Fruit fly (Drosophila melanogaster): Measurements from ENCODE around the gene Grp170.

Gene Grp170

DNA sequence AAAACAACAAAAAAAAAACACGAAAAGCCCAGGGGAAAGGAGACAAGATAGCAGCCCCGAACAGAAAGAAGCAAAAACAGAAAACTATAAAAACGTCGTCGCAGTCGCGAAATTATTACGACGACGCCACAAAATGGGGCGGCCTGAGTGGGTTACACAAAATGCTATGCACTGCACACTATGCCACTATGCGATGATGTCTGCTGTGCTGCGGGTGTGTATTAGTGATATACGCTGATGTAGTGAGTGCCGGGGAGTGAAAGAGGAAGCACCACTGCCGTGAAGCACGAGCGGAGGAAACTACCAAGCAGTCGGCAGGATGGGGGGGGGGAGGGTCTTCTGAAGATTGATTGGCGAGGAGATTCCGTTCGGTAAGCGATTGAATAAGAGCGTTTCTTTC lies 12.1 kb upstream of the Grp170 start (continued):
- TF ChIP-seq CG6654 (GFP tag; optimal IDR thresholded peaks at IDR 0.05): no peak
- TF ChIP-seq Kr (GFP tag; optimal IDR thresholded peaks at IDR 0.05): no peak
- TF ChIP-seq CG3726 (GFP tag; IDR thresholded peaks at IDR 0.05): no peak

DNA sequence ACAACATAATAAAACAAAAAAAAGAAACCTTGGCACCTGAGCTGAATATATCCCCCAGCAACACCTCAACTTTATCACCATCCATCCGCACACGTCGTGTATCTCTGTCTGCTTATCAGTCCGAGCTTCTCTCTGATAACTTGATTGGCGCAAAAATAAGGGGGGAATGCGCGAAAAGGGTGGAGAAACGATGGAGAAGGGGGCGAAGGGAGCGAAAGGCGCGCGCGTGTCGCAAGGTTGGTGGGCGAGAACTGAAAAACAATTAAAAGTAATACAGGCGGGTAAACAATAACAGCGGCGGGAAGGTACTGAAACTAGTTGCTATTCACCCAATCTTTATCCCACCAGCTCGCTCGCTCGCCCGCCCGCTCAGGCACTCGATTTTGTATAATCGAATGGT lies 11.4 kb upstream of the Grp170 start:
- TF ChIP-seq sd (tag; optimal IDR thresholded peaks at IDR 0.05) (peak; percentile 18), CG6813 (GFP tag; optimal IDR thresholded peaks at IDR 0.05) (no peak), ftz-f1 (GFP tag; optimal IDR thresholded peaks at IDR 0.05) (peak; percentile 70), CG34376 (GFP tag; optimal IDR thresholded peaks at IDR 0.05) (peak; percentile 45), jumu (GFP tag; optimal IDR thresholded peaks at IDR 0.05) (no peak), maf-S (GFP tag; optimal IDR thresholded peaks at IDR 0.05) (no peak), Mrtf (GFP tag; IDR thresholded peaks at IDR 0.05) (no peak), lab (GFP tag; optimal IDR thresholded peaks at IDR 0.05) (no peak), CG8359 (GFP tag; optimal IDR thresholded peaks at IDR 0.05; ENCODE audit: borderline replicate concordance) (no peak), exex (tag; optimal IDR thresholded peaks at IDR 0.05) (peak; percentile 90), CG8290 (GFP tag; optimal IDR thresholded peaks at IDR 0.05) (no peak), CG8290 (tag; optimal IDR thresholded peaks at IDR 0.05) (peak in 1 of 2 experiments; percentile 10), caup (GFP tag; optimal IDR thresholded peaks at IDR 0.05; ENCODE audit: severe bottlenecking) (peak; percentile 22), so (GFP tag; IDR thresholded peaks at IDR 0.05) (no peak), corto (GFP tag; optimal IDR thresholded peaks at IDR 0.05) (no peak), nau (GFP tag; optimal IDR thresholded peaks at IDR 0.05) (no peak), sug (tag; optimal IDR thresholded peaks at IDR 0.05) (peak; percentile 82), sim (GFP tag; IDR thresholded peaks at IDR 0.05) (no peak), grn (GFP tag; optimal IDR thresholded peaks at IDR 0.05) (peak; percentile 38), cwo (GFP tag; optimal IDR thresholded peaks at IDR 0.05) (peak; percentile 59), mirr (GFP tag; optimal IDR thresholded peaks at IDR 0.05) (peak; percentile 62), CG31388 (GFP tag; optimal IDR thresholded peaks at IDR 0.05) (no peak), cato (GFP tag; optimal IDR thresholded peaks at IDR 0.05; ENCODE audit: borderline replicate concordance) (no peak), CTCF (GFP tag; optimal IDR thresholded peaks at IDR 0.05) (no peak), CG9817 (tag; optimal IDR thresholded peaks at IDR 0.05) (no peak), CG1832 (GFP tag; optimal IDR thresholded peaks at IDR 0.05) (no peak), eve (GFP tag; optimal IDR thresholded peaks at IDR 0.05) (no peak), CG17328 (GFP tag; IDR thresholded peaks at IDR 0.05) (no peak), mld (GFP tag; IDR thresholded peaks at IDR 0.05; ENCODE audit: partially characterized antibody) (no peak), Dfd (GFP tag; optimal IDR thresholded peaks at IDR 0.05) (no peak), CG9932 (GFP tag; IDR thresholded peaks at IDR 0.05) (0 out of 2 replicates have a peak, but pooled peaks have one; percentile 14), Hey (tag; optimal IDR thresholded peaks at IDR 0.05) (peak; percentile 98), CG12155 (GFP tag; optimal IDR thresholded peaks at IDR 0.05) (no peak), Med (GFP tag) (peak; percentile 61), CG18599 (GFP tag; optimal IDR thresholded peaks at IDR 0.05) (peak; percentile 26), CG12659 (GFP tag; optimal IDR thresholded peaks at IDR 0.05) (no peak), crol (GFP tag; IDR thresholded peaks at IDR 0.05) (peak; percentile 83), GATAe (GFP tag; conservative IDR thresholded peaks at IDR 0.05) (peak; percentile 85), ab (GFP tag; optimal IDR thresholded peaks at IDR 0.05) (no peak), Atf6 (GFP tag; IDR thresholded peaks at IDR 0.05) (no peak), D19A (tag; optimal IDR thresholded peaks at IDR 0.05) (no peak), CG10543 (GFP tag; optimal IDR thresholded peaks at IDR 0.05) (peak; percentile 28), seq (GFP tag; IDR thresholded peaks at IDR 0.05) (no peak), Nf-YC (tag; optimal IDR thresholded peaks at IDR 0.05) (peak; percentile 13), Eip74EF (GFP tag; optimal IDR thresholded peaks at IDR 0.05) (no peak), CG7963 (GFP tag; IDR thresholded peaks at IDR 0.05; ENCODE audit: partially characterized antibody) (no peak)

Data from whole organism, embryonic.